Fruit fly (Drosophila melanogaster) whole organism, embryonic: ENCODE measurements around the gene CG34313.
A peak's percentile ranks its signal among the peaks of the same experiment; 100 is the strongest.

ENCODE experiments used
- Antp ChIP-seq: fragments of 200-800 bp; sonication (Bioruptor generic); optimal IDR thresholded peaks from 3 replicates; lab custom pipeline; 2016; ENCODE audit warnings: missing biosample characterization, missing genetic modification characterization
- CG10654 ChIP-seq: fragments of 200-800 bp; sonication (Bioruptor generic); optimal IDR thresholded peaks from 2 replicates; lab custom pipeline; 2016; ENCODE audit warnings: missing biosample characterization, missing genetic modification characterization
- CG12391 ChIP-seq: fragments of 200-800 bp; sonication (Bioruptor generic); optimal IDR thresholded peaks from 3 replicates; lab custom pipeline; 2018; ENCODE audit warnings: missing biosample characterization, mild to moderate bottlenecking, missing genetic modification characterization, moderate library complexity
- CG12659 ChIP-seq: fragments of 200-800 bp; sonication (Bioruptor generic); optimal IDR thresholded peaks from 3 replicates; lab custom pipeline; 2017; ENCODE audit warnings: mild to moderate bottlenecking, missing biosample characterization, missing genetic modification reagents, missing genetic modification characterization
- CG14667 ChIP-seq: fragments of 200-800 bp; sonication (Bioruptor generic); IDR thresholded peaks from 2 replicates; pipeline ENCODE4 v1.3.6; 2022; ENCODE audit warnings: missing biosample characterization, missing genetic modification characterization
- CG14965 ChIP-seq: fragments of 200-800 bp; sonication (Bioruptor generic); optimal IDR thresholded peaks from 2 replicates; lab custom pipeline; 2016; ENCODE audit warnings: missing biosample characterization, missing genetic modification characterization, borderline replicate concordance
- CG15514 ChIP-seq: fragments of 200-800 bp; sonication (Bioruptor generic); optimal IDR thresholded peaks from 3 replicates; lab custom pipeline; 2017; ENCODE audit warnings: missing biosample characterization, missing genetic modification characterization, mild to moderate bottlenecking, moderate library complexity, missing genetic modification reagents
- CG1647 ChIP-seq: fragments of 200-800 bp; sonication (Bioruptor generic); optimal IDR thresholded peaks from 3 replicates; lab custom pipeline; 2016; ENCODE audit warnings: missing biosample characterization, missing genetic modification characterization
- CG18619 ChIP-seq: fragments of 200-800 bp; sonication (Bioruptor generic); optimal IDR thresholded peaks from 3 replicates; lab custom pipeline; 2017; ENCODE audit warnings: missing biosample characterization, mild to moderate bottlenecking, missing genetic modification characterization
- CG2120 ChIP-seq: fragments of 200-800 bp; sonication (Bioruptor generic); optimal IDR thresholded peaks from 3 replicates; lab custom pipeline; 2016; ENCODE audit warnings: missing biosample characterization, missing genetic modification characterization
- CG2202 ChIP-seq: fragments of 200-800 bp; sonication (Bioruptor generic); optimal IDR thresholded peaks from 2 replicates; lab custom pipeline; 2018; ENCODE audit warnings: missing biosample characterization, mild to moderate bottlenecking, missing genetic modification characterization
- CG30431 ChIP-seq: fragments of 200-800 bp; sonication (Bioruptor generic); optimal IDR thresholded peaks from 2 replicates; lab custom pipeline; 2017; ENCODE audit warnings: missing biosample characterization, missing genetic modification characterization
- CG31388 ChIP-seq: fragments of 200-800 bp; sonication (Bioruptor generic); optimal IDR thresholded peaks from 2 replicates; lab custom pipeline; 2016; ENCODE audit warnings: missing biosample characterization, missing genetic modification characterization
- CG32532 ChIP-seq: fragments of 200-800 bp; sonication (Bioruptor generic); IDR thresholded peaks from 2 replicates; pipeline ENCODE4 v1.3.6; 2022; ENCODE audit warnings: missing biosample characterization, missing genetic modification characterization
- CG4360 ChIP-seq: fragments of 200-800 bp; sonication (Bioruptor generic); IDR thresholded peaks from 2 replicates; pipeline ENCODE4 v1.3.6; 2022; ENCODE audit warnings: missing biosample characterization, missing genetic modification characterization
- CG6813 ChIP-seq: fragments of 200-800 bp; sonication (Bioruptor generic); optimal IDR thresholded peaks from 2 replicates; lab custom pipeline; 2017; ENCODE audit warnings: missing biosample characterization, missing genetic modification characterization, mild to moderate bottlenecking, moderate library complexity, missing genetic modification reagents
- CG7786 ChIP-seq: fragments of 200-800 bp; sonication (Bioruptor generic); optimal IDR thresholded peaks from 2 replicates; lab custom pipeline; 2016; ENCODE audit warnings: missing biosample characterization, missing genetic modification characterization
- CG7963 ChIP-seq: fragments of 200-800 bp; sonication (Bioruptor generic); IDR thresholded peaks from 3 replicates; pipeline ENCODE4 v1.3.6; 2022; ENCODE audit warnings: missing biosample characterization, missing genetic modification characterization; ENCODE audit not compliant: partially characterized antibody
- CG8281 ChIP-seq: fragments of 200-800 bp; sonication (Bioruptor generic); optimal IDR thresholded peaks from 2 replicates; lab custom pipeline; 2018; ENCODE audit warnings: missing biosample characterization, mild to moderate bottlenecking, missing genetic modification characterization, moderate library complexity
- CG8290 ChIP-seq, 3 experiments: fragments of 200-800 bp; sonication (Bioruptor generic); optimal IDR thresholded peaks; 2 replicates each; lab custom pipeline; 2016 to 2019; ENCODE audit warnings: missing biosample characterization in 3 of 3, missing genetic modification characterization in 3 of 3, mild to moderate bottlenecking in 2 of 3, moderate library complexity in 1 of 3
- CTCF ChIP-seq: fragments of 200-800 bp; sonication (Bioruptor generic); optimal IDR thresholded peaks from 2 replicates; lab custom pipeline; 2017; ENCODE audit warnings: missing biosample characterization, mild to moderate bottlenecking, missing genetic modification characterization, moderate library complexity
- Dek ChIP-seq: fragments of 200-800 bp; sonication (Bioruptor generic); optimal IDR thresholded peaks from 3 replicates; lab custom pipeline; 2019; ENCODE audit warnings: missing biosample characterization, mild to moderate bottlenecking, missing genetic modification characterization, moderate library complexity
- Dref ChIP-seq: fragments of 200-800 bp; sonication (Bioruptor generic); IDR thresholded peaks from 2 replicates; pipeline ENCODE4 v1.3.6; 2022; ENCODE audit warnings: missing biosample characterization, missing genetic modification characterization
- Kr ChIP-seq: fragments of 200-800 bp; sonication (Bioruptor generic); optimal IDR thresholded peaks from 2 replicates; lab custom pipeline; 2017; ENCODE audit warnings: missing biosample characterization, mild to moderate bottlenecking, missing genetic modification characterization
- Lhr ChIP-seq: fragments of 200-800 bp; sonication (Bioruptor generic); optimal IDR thresholded peaks from 3 replicates; lab custom pipeline; 2017; ENCODE audit warnings: mild to moderate bottlenecking, missing biosample characterization, missing genetic modification reagents, missing genetic modification characterization
- Myb ChIP-seq: fragments of 200-800 bp; sonication (Bioruptor generic); optimal IDR thresholded peaks from 2 replicates; lab custom pipeline; 2016; ENCODE audit warnings: missing biosample characterization, missing genetic modification characterization
- NC2α ChIP-seq: fragments of 200-800 bp; sonication (Bioruptor generic); optimal IDR thresholded peaks from 2 replicates; lab custom pipeline; 2016; ENCODE audit warnings: missing biosample characterization, missing genetic modification characterization
- NC2β ChIP-seq: fragments of 200-800 bp; sonication (Bioruptor generic); optimal IDR thresholded peaks from 2 replicates; lab custom pipeline; 2016; ENCODE audit warnings: missing biosample characterization, missing genetic modification characterization
- Oli ChIP-seq: fragments of 200-800 bp; sonication (Bioruptor generic); optimal IDR thresholded peaks from 2 replicates; lab custom pipeline; 2018; ENCODE audit warnings: missing biosample characterization, mild to moderate bottlenecking, missing genetic modification characterization, moderate library complexity
- Six4 ChIP-seq: fragments of 200-800 bp; sonication (Bioruptor generic); optimal IDR thresholded peaks from 2 replicates; lab custom pipeline; 2016; ENCODE audit warnings: missing biosample characterization, missing genetic modification characterization
- Ssrp ChIP-seq: fragments of 200-800 bp; sonication (Bioruptor generic); optimal IDR thresholded peaks from 2 replicates; lab custom pipeline; 2018; ENCODE audit warnings: missing biosample characterization, mild to moderate bottlenecking, missing genetic modification characterization, moderate library complexity
- Vsx1 ChIP-seq: fragments of 200-800 bp; sonication (Bioruptor generic); optimal IDR thresholded peaks from 2 replicates; lab custom pipeline; 2017; ENCODE audit warnings: missing biosample characterization, mild to moderate bottlenecking, missing genetic modification characterization, missing genetic modification reagents
- ac ChIP-seq: fragments of 200-800 bp; sonication (Bioruptor generic); optimal IDR thresholded peaks from 3 replicates; lab custom pipeline; 2017; ENCODE audit warnings: missing biosample characterization, mild to moderate bottlenecking, missing genetic modification characterization
- bcd ChIP-seq: fragments of 200-800 bp; sonication (Bioruptor generic); optimal IDR thresholded peaks from 2 replicates; lab custom pipeline; 2017; ENCODE audit warnings: missing biosample characterization, mild to moderate bottlenecking, missing genetic modification characterization
- bowl ChIP-seq: fragments of 200-800 bp; sonication (Bioruptor generic); IDR thresholded peaks from 2 replicates; pipeline ENCODE4 v1.3.6; 2022; ENCODE audit warnings: missing biosample characterization, missing genetic modification characterization
- br ChIP-seq: fragments of >200 bp; optimal IDR thresholded peaks from 2 replicates; lab custom pipeline; 2017
- ci ChIP-seq: fragments of 200-800 bp; sonication (Bioruptor generic); IDR thresholded peaks from 3 replicates; pipeline ENCODE4 v1.3.6; 2022; ENCODE audit warnings: missing biosample characterization, missing genetic modification characterization
- en ChIP-seq: fragments of 200-800 bp; sonication (Bioruptor generic); optimal IDR thresholded peaks from 2 replicates; lab custom pipeline; 2016; ENCODE audit warnings: missing biosample characterization, missing genetic modification characterization
- exex ChIP-seq: fragments of 200-800 bp; sonication (Bioruptor generic); optimal IDR thresholded peaks from 4 replicates; lab custom pipeline; 2018; ENCODE audit warnings: missing biosample characterization, mild to moderate bottlenecking, missing genetic modification characterization, moderate library complexity
- ftz-f1 ChIP-seq: fragments of 200-800 bp; sonication (Bioruptor generic); optimal IDR thresholded peaks from 2 replicates; lab custom pipeline; 2016; ENCODE audit warnings: missing biosample characterization, missing genetic modification characterization
- hth ChIP-seq: fragments of >200 bp; optimal IDR thresholded peaks from 2 replicates; lab custom pipeline; 2017; ENCODE audit warnings: inconsistent platforms
- inv ChIP-seq: fragments of 200-800 bp; sonication (Bioruptor generic); IDR thresholded peaks from 2 replicates; pipeline ENCODE4 v1.3.6; 2022; ENCODE audit warnings: missing biosample characterization, missing genetic modification characterization; ENCODE audit not compliant: partially characterized antibody
- kah ChIP-seq: fragments of 200-800 bp; sonication (Bioruptor generic); optimal IDR thresholded peaks from 2 replicates; lab custom pipeline; 2018; ENCODE audit warnings: missing biosample characterization, mild to moderate bottlenecking, missing genetic modification characterization
- knrl ChIP-seq: fragments of 200-800 bp; sonication (Bioruptor generic); IDR thresholded peaks from 3 replicates; pipeline ENCODE4 v1.3.6; 2022; ENCODE audit warnings: missing biosample characterization, missing genetic modification characterization; ENCODE audit not compliant: partially characterized antibody
- lov ChIP-seq, 2 experiments: fragments of 200-800 bp in 1 of 2; fragments of >200 bp in 1 of 2; sonication (Bioruptor generic) in 1 of 2; IDR thresholded peaks in 1 of 2; optimal IDR thresholded peaks in 1 of 2; 2 replicates in 1 of 2; 3 replicates in 1 of 2; pipeline versions ENCODE4 v1.3.6 to Lab custom; 2017 to 2022; ENCODE audit warnings: missing biosample characterization in 1 of 2, missing genetic modification characterization in 1 of 2
- ro ChIP-seq: fragments of 200-800 bp; sonication (Bioruptor generic); IDR thresholded peaks from 2 replicates; pipeline ENCODE4 v1.3.6; 2022; ENCODE audit warnings: missing biosample characterization, missing genetic modification characterization
- schlank ChIP-seq: fragments of 200-800 bp; sonication (Bioruptor generic); optimal IDR thresholded peaks from 2 replicates; lab custom pipeline; 2018; ENCODE audit warnings: missing biosample characterization, mild to moderate bottlenecking, missing genetic modification characterization
- tll ChIP-seq, 2 experiments: fragments of 200-800 bp in 1 of 2; fragments of >200 bp in 1 of 2; sonication (Bioruptor generic) in 1 of 2; optimal IDR thresholded peaks; 2 replicates each; lab custom pipeline; 2017 to 2019; ENCODE audit warnings: missing biosample characterization in 2 of 2, missing genetic modification characterization in 2 of 2, mild to moderate bottlenecking in 1 of 2, moderate library complexity in 1 of 2
- trem ChIP-seq: fragments of 200-800 bp; optimal IDR thresholded peaks from 3 replicates; lab custom pipeline; 2019; ENCODE audit warnings: missing biosample characterization, mild to moderate bottlenecking, missing genetic modification characterization, moderate library complexity
- vvl ChIP-seq: fragments of 200-800 bp; sonication (Bioruptor generic); IDR thresholded peaks from 2 replicates; pipeline ENCODE4 v1.3.6; 2022; ENCODE audit warnings: missing biosample characterization, missing genetic modification characterization
- zen ChIP-seq: fragments of 200-800 bp; sonication (Bioruptor generic); optimal IDR thresholded peaks from 3 replicates; lab custom pipeline; 2018; ENCODE audit warnings: missing biosample characterization, mild to moderate bottlenecking, missing genetic modification characterization, moderate library complexity

The CG34313 gene

dm6 chr2L:16862526-16862925 lies 16.8 kb upstream of the CG34313 start:
- TF ChIP-seq CG2120 (GFP tag; lab: Kevin White, UChicago) (no peak), CG32532 (GFP tag; lab: Robert Waterston, UW) (no peak), Lhr (no peak), vvl (GFP tag; lab: Robert Waterston, UW) (peak; percentile 35; the same call in 1 of the 2 replicates), Antp (GFP tag; lab: Kevin White, UChicago) (no peak), inv (no peak), kah (GFP tag; lab: Kevin White, UChicago) (no peak), CG7786 (GFP tag; lab: Kevin White, UChicago) (no peak), Ssrp (no peak), br (lab: Kevin White, UChicago) (no peak), ci (GFP tag; lab: Robert Waterston, UW) (0 out of 3 replicates have a peak, but pooled peaks have one; percentile 22), Kr (GFP tag; lab: Kevin White, UChicago) (no peak), bcd (GFP tag; lab: Kevin White, UChicago) (no peak), tll (GFP tag; optimal IDR thresholded peaks at IDR 0.05; lab: Kevin White, UChicago) (no peak), lov (optimal IDR thresholded peaks at IDR 0.05; lab: Kevin White, UChicago) (no peak), lov (GFP tag; IDR thresholded peaks at IDR 0.05; lab: Robert Waterston, UW) (no peak), CTCF (GFP tag; lab: Kevin White, UChicago) (peak; percentile 5), Myb (GFP tag; lab: Kevin White, UChicago) (no peak), Dref (GFP tag; lab: Robert Waterston, UW) (no peak), CG30431 (no peak), ro (GFP tag; lab: Robert Waterston, UW) (no peak), CG12659 (GFP tag; lab: Kevin White, UChicago) (no peak), CG18619 (GFP tag; lab: Kevin White, UChicago) (no peak), CG10654 (GFP tag; lab: Kevin White, UChicago) (no peak), CG8281 (no peak), trem (tag; lab: Kevin White, UChicago) (no peak), CG14965 (GFP tag; lab: Kevin White, UChicago) (no peak), CG7963 (no peak), CG1647 (GFP tag; lab: Kevin White, UChicago) (no peak), CG12391 (tag; lab: Kevin White, UChicago) (no peak), en (GFP tag; lab: Kevin White, UChicago) (no peak), Oli (tag; lab: Kevin White, UChicago) (no peak), NC2β (GFP tag; lab: Kevin White, UChicago) (no peak), zen (peak; percentile 11), CG2202 (tag; lab: Kevin White, UChicago) (no peak), Dek (tag; lab: Kevin White, UChicago) (no peak), exex (tag; lab: Kevin White, UChicago) (peak; percentile 75), Vsx1 (peak; percentile 37), NC2α (GFP tag; lab: Kevin White, UChicago) (no peak), CG6813 (GFP tag; lab: Kevin White, UChicago) (no peak), CG15514 (GFP tag; lab: Kevin White, UChicago) (no peak), CG8290 (GFP tag; optimal IDR thresholded peaks at IDR 0.05; lab: Kevin White, UChicago) (no peak), CG8290 (tag; optimal IDR thresholded peaks at IDR 0.05; lab: Kevin White, UChicago) (peak in 1 of 2 experiments; percentile 14), ftz-f1 (GFP tag; lab: Kevin White, UChicago) (no peak), CG4360 (GFP tag; lab: Robert Waterston, UW) (no peak), CG31388 (GFP tag; lab: Kevin White, UChicago) (no peak), schlank (no peak), Six4 (no peak), CG14667 (GFP tag; lab: Robert Waterston, UW) (no peak), knrl (GFP tag; lab: Robert Waterston, UW) (no peak), ac (GFP tag; lab: Kevin White, UChicago) (no peak), bowl (no peak), hth (lab: Kevin White, UChicago) (no peak)
